Worm (Caenorhabditis elegans): Measurements from ENCODE around the gene K08E5.1.

DNA sequence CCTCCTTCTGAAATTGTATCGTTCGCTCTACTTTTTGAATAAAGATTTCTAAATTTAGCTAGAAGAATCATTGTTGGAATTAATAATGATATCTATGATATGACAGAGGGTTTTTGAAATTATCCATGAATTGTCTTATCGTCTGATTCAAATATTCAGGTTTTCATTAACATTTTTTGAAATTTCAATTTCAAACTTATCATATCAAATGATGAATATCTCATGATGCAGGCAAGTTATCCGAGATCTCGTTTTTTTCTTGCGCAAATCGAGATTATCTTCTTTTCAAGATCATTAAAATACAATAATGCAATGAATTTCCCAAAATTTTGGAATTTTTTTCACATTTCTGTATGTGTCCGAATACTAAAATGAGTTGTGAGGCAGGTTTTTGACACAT is 48.6 kb downstream of the K08E5.1 start, which contains the start of gene spop-1:
- no peak for TF ChIP-seq ztf-18 (tag; optimal IDR thresholded peaks at IDR 0.05)
- no peak for TF ChIP-seq hlh-12 (tag; optimal IDR thresholded peaks at IDR 0.05)
- no peak for TF ChIP-seq efl-1 (GFP tag; optimal IDR thresholded peaks at IDR 0.05)
- no peak for TF ChIP-seq lir-1 (GFP tag; conservative IDR thresholded peaks at IDR 0.05)
- TF ChIP-seq F22D6.2 (tag; optimal IDR thresholded peaks at IDR 0.05): no peak
- TF ChIP-seq nfyb-1 (GFP tag; IDR thresholded peaks at IDR 0.05): no peak
- TF ChIP-seq repo-1 (tag; optimal IDR thresholded peaks at IDR 0.05): no peak
- no peak for TF ChIP-seq unc-62 (GFP tag; optimal IDR thresholded peaks at IDR 0.05)
- TF ChIP-seq lsl-1 (GFP tag; optimal IDR thresholded peaks at IDR 0.05): no peak
